Fruit fly (Drosophila melanogaster) whole organism, embryonic: Measurements from ENCODE around the gene Rnf146.

ENCODE experiments used
- Adf1 ChIP-seq: fragments of 200-800 bp; sonication (Bioruptor generic); IDR thresholded peaks from 2 replicates; pipeline ENCODE4 v1.3.6; 2022; ENCODE audit warnings: missing biosample characterization, missing genetic modification characterization
- Atf-2 ChIP-seq: fragments of 200-800 bp; sonication (Bioruptor generic); optimal IDR thresholded peaks from 2 replicates; lab custom pipeline; 2016; ENCODE audit warnings: missing biosample characterization, missing genetic modification characterization
- B-H2 ChIP-seq: fragments of 200-800 bp; sonication (Bioruptor generic); optimal IDR thresholded peaks from 2 replicates; lab custom pipeline; 2018; ENCODE audit warnings: missing biosample characterization, mild to moderate bottlenecking, missing genetic modification characterization
- CG1024 ChIP-seq: fragments of 200-800 bp; sonication (Bioruptor generic); IDR thresholded peaks from 2 replicates; pipeline ENCODE4 v1.3.6; 2022; ENCODE audit warnings: missing biosample characterization, missing genetic modification characterization
- CG13624 ChIP-seq: fragments of 200-800 bp; sonication (Bioruptor generic); optimal IDR thresholded peaks from 2 replicates; lab custom pipeline; 2016; ENCODE audit warnings: missing biosample characterization, missing genetic modification characterization
- CG1603 ChIP-seq: fragments of 200-800 bp; sonication (Bioruptor generic); optimal IDR thresholded peaks from 2 replicates; lab custom pipeline; 2019; ENCODE audit warnings: missing biosample characterization, mild to moderate bottlenecking, missing genetic modification characterization, moderate library complexity
- CG17328 ChIP-seq: fragments of 200-800 bp; sonication (Bioruptor generic); IDR thresholded peaks from 2 replicates; pipeline ENCODE4 v1.3.6; 2022; ENCODE audit warnings: missing biosample characterization, missing genetic modification characterization
- CG18262 ChIP-seq: fragments of 200-800 bp; optimal IDR thresholded peaks from 3 replicates; lab custom pipeline; 2019; ENCODE audit warnings: missing biosample characterization, mild to moderate bottlenecking, missing genetic modification characterization, moderate library complexity
- CG2875 ChIP-seq: fragments of 200-800 bp; sonication (Bioruptor generic); optimal IDR thresholded peaks from 2 replicates; lab custom pipeline; 2017; ENCODE audit warnings: missing biosample characterization, mild to moderate bottlenecking, missing genetic modification characterization, missing genetic modification reagents
- CG43689 ChIP-seq: fragments of 200-800 bp; sonication (Bioruptor generic); IDR thresholded peaks from 2 replicates; pipeline ENCODE4 v1.3.6; 2022; ENCODE audit warnings: missing biosample characterization, missing genetic modification characterization
- CG5953 ChIP-seq: fragments of 200-800 bp; sonication (Bioruptor generic); IDR thresholded peaks from 2 replicates; pipeline ENCODE4 v1.3.6; 2022; ENCODE audit warnings: missing biosample characterization, missing genetic modification characterization
- CG6254 ChIP-seq: fragments of 200-800 bp; sonication (Bioruptor generic); optimal IDR thresholded peaks from 3 replicates; lab custom pipeline; 2017; ENCODE audit warnings: mild to moderate bottlenecking, missing biosample characterization, missing genetic modification reagents, missing genetic modification characterization
- CG6654 ChIP-seq: fragments of 200-800 bp; sonication (Bioruptor generic); optimal IDR thresholded peaks from 2 replicates; lab custom pipeline; 2017; ENCODE audit warnings: missing biosample characterization, mild to moderate bottlenecking, missing genetic modification characterization
- CG8359 ChIP-seq: fragments of 200-800 bp; sonication (Bioruptor generic); optimal IDR thresholded peaks from 2 replicates; lab custom pipeline; 2017; ENCODE audit warnings: missing biosample characterization, mild to moderate bottlenecking, missing genetic modification characterization, borderline replicate concordance
- CG9817 ChIP-seq: fragments of 200-800 bp; sonication (Bioruptor generic); optimal IDR thresholded peaks from 2 replicates; lab custom pipeline; 2018; ENCODE audit warnings: missing biosample characterization, mild to moderate bottlenecking, missing genetic modification characterization, moderate library complexity
- Deaf1 ChIP-seq: fragments of 200-800 bp; optimal IDR thresholded peaks from 3 replicates; lab custom pipeline; 2019; ENCODE audit warnings: missing biosample characterization, mild to moderate bottlenecking, missing genetic modification characterization, moderate library complexity
- Dek ChIP-seq: fragments of 200-800 bp; sonication (Bioruptor generic); optimal IDR thresholded peaks from 3 replicates; lab custom pipeline; 2019; ENCODE audit warnings: missing biosample characterization, mild to moderate bottlenecking, missing genetic modification characterization, moderate library complexity
- Doc3 ChIP-seq: fragments of 200-800 bp; sonication (Bioruptor generic); IDR thresholded peaks from 3 replicates; pipeline ENCODE4 v1.3.6; 2022; ENCODE audit warnings: missing biosample characterization, missing genetic modification characterization; ENCODE audit not compliant: partially characterized antibody
- Dref ChIP-seq: fragments of 200-800 bp; sonication (Bioruptor generic); IDR thresholded peaks from 2 replicates; pipeline ENCODE4 v1.3.6; 2022; ENCODE audit warnings: missing biosample characterization, missing genetic modification characterization
- GATAe ChIP-seq: fragments of 200-800 bp; sonication (Bioruptor generic); conservative IDR thresholded peaks from 2 replicates; pipeline ENCODE4 v1.3.6; 2022; ENCODE audit warnings: missing biosample characterization, missing genetic modification characterization
- HLHmδ ChIP-seq: fragments of 200-800 bp; sonication (Bioruptor generic); optimal IDR thresholded peaks from 2 replicates; lab custom pipeline; 2018; ENCODE audit warnings: missing biosample characterization, mild to moderate bottlenecking, missing genetic modification characterization, moderate library complexity
- HmgD ChIP-seq: fragments of 200-800 bp; sonication (Bioruptor generic); optimal IDR thresholded peaks from 3 replicates; lab custom pipeline; 2016; ENCODE audit warnings: missing biosample characterization, missing genetic modification characterization
- Lpt ChIP-seq: fragments of >200 bp; optimal IDR thresholded peaks from 2 replicates; lab custom pipeline; 2018; ENCODE audit warnings: missing biosample characterization, missing genetic modification characterization
- MBD-R2 ChIP-seq: fragments of 200-800 bp; sonication (Bioruptor generic); IDR thresholded peaks from 2 replicates; pipeline ENCODE4 v1.3.6; 2022; ENCODE audit warnings: missing biosample characterization, missing genetic modification characterization
- Myb ChIP-seq: fragments of 200-800 bp; sonication (Bioruptor generic); optimal IDR thresholded peaks from 2 replicates; lab custom pipeline; 2016; ENCODE audit warnings: missing biosample characterization, missing genetic modification characterization
- Neu2 ChIP-seq: fragments of 200-800 bp; sonication (Bioruptor generic); optimal IDR thresholded peaks from 3 replicates; lab custom pipeline; 2016; ENCODE audit warnings: missing biosample characterization, missing genetic modification characterization, borderline replicate concordance
- Nf-YA ChIP-seq: fragments of 200-800 bp; sonication (Bioruptor generic); IDR thresholded peaks from 2 replicates; pipeline ENCODE4 v1.3.6; 2022; ENCODE audit warnings: missing biosample characterization, missing genetic modification characterization
- Nf-YC ChIP-seq: fragments of 200-800 bp; optimal IDR thresholded peaks from 3 replicates; lab custom pipeline; 2019; ENCODE audit warnings: missing biosample characterization, mild to moderate bottlenecking, missing genetic modification characterization, moderate library complexity
- Sry-δ ChIP-seq: fragments of 200-800 bp; sonication (Bioruptor generic); optimal IDR thresholded peaks from 2 replicates; lab custom pipeline; 2016; ENCODE audit warnings: missing biosample characterization, missing genetic modification characterization
- Stat92E ChIP-seq, 3 experiments: fragments of >200 bp in 2 of 3; fragments of 200-800 bp in 1 of 3; sonication (Bioruptor generic) in 1 of 3; optimal IDR thresholded peaks; 2 replicates each; lab custom pipeline; 2017 to 2019; ENCODE audit warnings: missing biosample characterization in 3 of 3, missing genetic modification characterization in 3 of 3, mild to moderate bottlenecking in 1 of 3, moderate library complexity in 1 of 3
- ara ChIP-seq: fragments of 200-800 bp; sonication (Bioruptor generic); IDR thresholded peaks from 2 replicates; pipeline ENCODE4 v1.3.6; 2022; ENCODE audit warnings: missing biosample characterization, missing genetic modification characterization
- bbx ChIP-seq: fragments of 200-800 bp; sonication (Bioruptor generic); IDR thresholded peaks from 2 replicates; pipeline ENCODE4 v1.3.6; 2022; ENCODE audit warnings: missing biosample characterization, missing genetic modification characterization; ENCODE audit not compliant: partially characterized antibody
- btn ChIP-seq: fragments of 200-800 bp; sonication (Bioruptor generic); optimal IDR thresholded peaks from 2 replicates; lab custom pipeline; 2016; ENCODE audit warnings: missing biosample characterization, missing genetic modification characterization
- chinmo ChIP-seq: fragments of 200-800 bp; sonication (Bioruptor generic); IDR thresholded peaks from 4 replicates; pipeline ENCODE4 v1.3.6; 2022; ENCODE audit warnings: missing biosample characterization, missing genetic modification characterization; ENCODE audit not compliant: partially characterized antibody
- crol ChIP-seq: fragments of 200-800 bp; sonication (Bioruptor generic); IDR thresholded peaks from 2 replicates; pipeline ENCODE4 v1.3.6; 2022; ENCODE audit warnings: missing biosample characterization, missing genetic modification characterization
- danr ChIP-seq: fragments of 200-800 bp; sonication (Bioruptor generic); IDR thresholded peaks from 2 replicates; pipeline ENCODE4 v1.3.6; 2022; ENCODE audit warnings: missing biosample characterization, missing genetic modification characterization
- dmrt11E ChIP-seq: fragments of 200-800 bp; sonication (Bioruptor generic); optimal IDR thresholded peaks from 3 replicates; lab custom pipeline; 2018; ENCODE audit warnings: missing biosample characterization, mild to moderate bottlenecking, missing genetic modification characterization, moderate library complexity
- exex ChIP-seq: fragments of 200-800 bp; sonication (Bioruptor generic); optimal IDR thresholded peaks from 4 replicates; lab custom pipeline; 2018; ENCODE audit warnings: missing biosample characterization, mild to moderate bottlenecking, missing genetic modification characterization, moderate library complexity
- fd3F ChIP-seq: fragments of 200-800 bp; sonication (Bioruptor generic); optimal IDR thresholded peaks from 2 replicates; lab custom pipeline; 2018; ENCODE audit warnings: missing biosample characterization, mild to moderate bottlenecking, missing genetic modification characterization, moderate library complexity
- jing ChIP-seq: fragments of 200-800 bp; sonication (Bioruptor generic); optimal IDR thresholded peaks from 2 replicates; lab custom pipeline; 2018; ENCODE audit warnings: missing biosample characterization, mild to moderate bottlenecking, missing genetic modification characterization
- kni ChIP-seq: fragments of 200-800 bp; sonication (Bioruptor generic); optimal IDR thresholded peaks from 3 replicates; lab custom pipeline; 2017; ENCODE audit warnings: mild to moderate bottlenecking, missing biosample characterization, missing genetic modification reagents, missing genetic modification characterization
- lab ChIP-seq: fragments of 200-800 bp; sonication (Bioruptor generic); optimal IDR thresholded peaks from 3 replicates; lab custom pipeline; 2017; ENCODE audit warnings: missing biosample characterization, missing genetic modification characterization, mild to moderate bottlenecking, moderate library complexity, missing genetic modification reagents
- nau ChIP-seq: fragments of 200-800 bp; sonication (Bioruptor generic); optimal IDR thresholded peaks from 3 replicates; lab custom pipeline; 2017; ENCODE audit warnings: missing biosample characterization, mild to moderate bottlenecking, missing genetic modification characterization, missing genetic modification reagents
- nmo ChIP-seq: fragments of 200-800 bp; sonication (Bioruptor generic); optimal IDR thresholded peaks from 2 replicates; lab custom pipeline; 2018; ENCODE audit warnings: missing biosample characterization, mild to moderate bottlenecking, missing genetic modification characterization, moderate library complexity
- peb ChIP-seq: fragments of 200-800 bp; sonication (Bioruptor generic); IDR thresholded peaks from 2 replicates; pipeline ENCODE4 v1.3.6; 2022; ENCODE audit warnings: missing biosample characterization, missing genetic modification characterization
- salm ChIP-seq: fragments of 200-800 bp; sonication (Bioruptor generic); optimal IDR thresholded peaks from 2 replicates; lab custom pipeline; 2018; ENCODE audit warnings: missing biosample characterization, mild to moderate bottlenecking, missing genetic modification characterization
- seq ChIP-seq: fragments of 200-800 bp; sonication (Bioruptor generic); IDR thresholded peaks from 2 replicates; pipeline ENCODE4 v1.3.6; 2022; ENCODE audit warnings: missing biosample characterization, missing genetic modification characterization
- sna ChIP-seq: fragments of 200-800 bp; sonication (Bioruptor generic); IDR thresholded peaks from 2 replicates; pipeline ENCODE4 v1.3.6; 2022; ENCODE audit warnings: missing biosample characterization, missing genetic modification characterization; ENCODE audit not compliant: partially characterized antibody
- tll ChIP-seq, 2 experiments: fragments of 200-800 bp in 1 of 2; fragments of >200 bp in 1 of 2; sonication (Bioruptor generic) in 1 of 2; optimal IDR thresholded peaks; 2 replicates each; lab custom pipeline; 2017 to 2019; ENCODE audit warnings: missing biosample characterization in 2 of 2, missing genetic modification characterization in 2 of 2, mild to moderate bottlenecking in 1 of 2, moderate library complexity in 1 of 2
- trh ChIP-seq: fragments of 200-800 bp; sonication (Bioruptor generic); optimal IDR thresholded peaks from 2 replicates; lab custom pipeline; 2016; ENCODE audit warnings: missing biosample characterization, missing genetic modification characterization

Gene Rnf146

DNA sequence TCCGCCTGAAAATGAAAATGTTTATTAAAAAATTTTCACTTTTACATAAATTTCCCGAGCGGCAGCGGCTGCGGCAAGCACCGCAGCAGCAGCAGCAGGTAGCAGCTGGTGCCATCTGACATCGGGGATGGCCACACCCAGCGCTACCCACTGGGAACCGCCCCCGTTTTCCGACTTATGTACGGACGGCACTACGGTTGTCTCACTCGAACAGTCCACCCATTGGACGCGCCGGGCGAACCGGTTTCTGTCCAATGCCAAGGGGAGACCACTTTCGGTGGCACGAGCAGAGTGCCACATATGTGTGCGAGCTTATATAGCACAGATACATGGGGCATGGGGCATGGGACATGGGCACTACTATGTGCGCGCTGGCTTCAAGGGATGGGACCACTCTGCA is 40.3 kb upstream of the Rnf146 start:
- TF ChIP-seq peb, result no peak
- 0 out of 2 replicates have a peak, but pooled peaks have one; percentile 26 for TF ChIP-seq seq (GFP tag; lab: Robert Waterston, UW)
- no peak for TF ChIP-seq CG1603
- no peak for TF ChIP-seq Stat92E (GFP tag; optimal IDR thresholded peaks at IDR 0.05; lab: Kevin White, UChicago)
- TF ChIP-seq Dek, result no peak
- no peak for TF ChIP-seq CG6654 (GFP tag; lab: Kevin White, UChicago)
- no peak for TF ChIP-seq CG5953 (GFP tag; lab: Robert Waterston, UW)
- no peak for TF ChIP-seq CG9817
- TF ChIP-seq Myb (GFP tag; lab: Kevin White, UChicago), result no peak
- no peak for TF ChIP-seq Neu2 (GFP tag; lab: Kevin White, UChicago)
- no peak for TF ChIP-seq HmgD (GFP tag; lab: Kevin White, UChicago)
- TF ChIP-seq CG18262 (tag; lab: Kevin White, UChicago), result no peak
- no peak for TF ChIP-seq Sry-δ (GFP tag; lab: Kevin White, UChicago)
- TF ChIP-seq salm (tag; lab: Kevin White, UChicago), result no peak
- no peak for TF ChIP-seq CG2875 (GFP tag; lab: Kevin White, UChicago)
- peak; percentile 67 for TF ChIP-seq Deaf1 (tag; lab: Kevin White, UChicago)
- no peak for TF ChIP-seq lab (GFP tag; lab: Kevin White, UChicago)
- peak; percentile 79; the same call in 1 of the 4 replicates for TF ChIP-seq chinmo (GFP tag; lab: Robert Waterston, UW)
- no peak for TF ChIP-seq Atf-2 (GFP tag; lab: Kevin White, UChicago)
- TF ChIP-seq Nf-YC (tag; lab: Kevin White, UChicago), result peak; percentile 99
- no peak for TF ChIP-seq MBD-R2 (GFP tag; lab: Robert Waterston, UW)
- no peak for TF ChIP-seq kni (GFP tag; lab: Kevin White, UChicago)
- TF ChIP-seq GATAe (GFP tag; lab: Robert Waterston, UW), result no peak
- no peak for TF ChIP-seq tll (GFP tag; optimal IDR thresholded peaks at IDR 0.05; lab: Kevin White, UChicago)
- peak; percentile 34 for TF ChIP-seq sna (GFP tag; lab: Robert Waterston, UW)
- TF ChIP-seq nmo (GFP tag; lab: Kevin White, UChicago), result no peak
- no peak for TF ChIP-seq btn
- no peak for TF ChIP-seq Dref
- no peak for TF ChIP-seq danr (GFP tag; lab: Robert Waterston, UW)
- no peak for TF ChIP-seq ara (GFP tag; lab: Robert Waterston, UW)
- peak; percentile 96 for TF ChIP-seq Nf-YA (GFP tag; lab: Robert Waterston, UW)
- no peak for TF ChIP-seq B-H2 (GFP tag; lab: Kevin White, UChicago)
- TF ChIP-seq CG6254 (GFP tag; lab: Kevin White, UChicago), result no peak
- peak; percentile 20 for TF ChIP-seq HLHmδ
- TF ChIP-seq jing (GFP tag; lab: Kevin White, UChicago), result no peak
- TF ChIP-seq bbx (GFP tag; lab: Robert Waterston, UW), result peak; percentile 46
- TF ChIP-seq Doc3 (GFP tag; lab: Robert Waterston, UW), result no peak
- TF ChIP-seq Adf1, result peak; percentile 70
- no peak for TF ChIP-seq CG17328 (GFP tag; lab: Robert Waterston, UW)
- no peak for TF ChIP-seq nau
- no peak for TF ChIP-seq CG43689 (GFP tag; lab: Robert Waterston, UW)
- TF ChIP-seq Lpt (GFP tag; lab: Kevin White, UChicago), result no peak
- no peak; the same call in 1 of the 2 replicates for TF ChIP-seq crol (GFP tag; lab: Robert Waterston, UW)
- TF ChIP-seq CG1024 (GFP tag; lab: Robert Waterston, UW), result no peak
- TF ChIP-seq exex (tag; lab: Kevin White, UChicago), result no peak
- no peak for TF ChIP-seq CG8359 (GFP tag; lab: Kevin White, UChicago)
- no peak for TF ChIP-seq dmrt11E (tag; lab: Kevin White, UChicago)
- TF ChIP-seq CG13624, result no peak
- no peak for TF ChIP-seq trh (GFP tag; lab: Kevin White, UChicago)
- no peak for TF ChIP-seq fd3F (GFP tag; lab: Kevin White, UChicago)
